Fruit fly (Drosophila melanogaster): ENCODE measurements around the gene dpr11.

Gene dpr11

DNA sequence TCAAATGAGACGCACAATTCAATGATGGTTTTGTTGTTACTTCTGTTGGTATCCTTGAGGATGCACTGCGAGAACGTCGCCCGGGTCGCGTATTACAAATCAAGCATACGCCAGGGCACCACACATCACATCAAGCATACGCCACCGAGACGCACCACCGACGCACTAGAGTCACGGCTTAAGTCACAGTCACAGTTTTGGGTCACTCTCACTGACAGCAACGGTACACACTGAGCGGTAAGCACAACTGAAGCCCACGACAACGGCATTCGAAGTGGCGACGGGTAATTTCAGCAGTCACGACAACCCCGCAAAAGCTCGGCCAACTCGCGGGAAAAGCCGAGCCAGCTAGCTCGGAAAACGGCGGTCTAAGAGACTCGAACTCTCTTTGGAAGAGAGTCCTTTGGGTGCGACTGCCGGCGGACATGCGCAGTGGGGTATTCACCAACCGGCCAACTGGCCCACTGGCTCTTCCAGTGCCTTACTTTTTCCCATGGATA is at the start of gene dpr11:
TSS of gene dpr11 (minus strand) at position 263 of the 500 bp plus-strand sequence.
- no peak for TF ChIP-seq spab (GFP tag; optimal IDR thresholded peaks at IDR 0.05)
- TF ChIP-seq Eip93F (GFP tag; optimal IDR thresholded peaks at IDR 0.05) = no peak
- no peak for TF ChIP-seq Sox102F (GFP tag; optimal IDR thresholded peaks at IDR 0.05)
- no peak for TF ChIP-seq CG31627 (GFP tag; optimal IDR thresholded peaks at IDR 0.05)
- TF ChIP-seq Lpt (GFP tag; optimal IDR thresholded peaks at IDR 0.05) = no peak
- no peak for TF ChIP-seq Smox (GFP tag; optimal IDR thresholded peaks at IDR 0.05)
- TF ChIP-seq dsx (GFP tag; optimal IDR thresholded peaks at IDR 0.05; ENCODE audit: poor library complexity, severe bottlenecking) = no peak
- no peak for TF ChIP-seq CG10631 (GFP tag; optimal IDR thresholded peaks at IDR 0.05)
- no peak for TF ChIP-seq CG15336 (GFP tag; IDR thresholded peaks at IDR 0.05)
- no peak for TF ChIP-seq cyc (GFP tag; optimal IDR thresholded peaks at IDR 0.05)
- TF ChIP-seq CG3032 (tag; optimal IDR thresholded peaks at IDR 0.05) = no peak
- TF ChIP-seq acj6 (GFP tag; optimal IDR thresholded peaks at IDR 0.05) = no peak
- no peak for TF ChIP-seq pdm3 (GFP tag; optimal IDR thresholded peaks at IDR 0.05)
- TF ChIP-seq CG16779 (tag; optimal IDR thresholded peaks at IDR 0.05) = no peak
- TF ChIP-seq CG4318 (GFP tag; optimal IDR thresholded peaks at IDR 0.05) = no peak
- no peak for TF ChIP-seq Ets96B (tag; optimal IDR thresholded peaks at IDR 0.05)
- TF ChIP-seq CG6854 (GFP tag; optimal IDR thresholded peaks at IDR 0.05) = no peak
- TF ChIP-seq ss (GFP tag; optimal IDR thresholded peaks at IDR 0.05) = no peak

DNA sequence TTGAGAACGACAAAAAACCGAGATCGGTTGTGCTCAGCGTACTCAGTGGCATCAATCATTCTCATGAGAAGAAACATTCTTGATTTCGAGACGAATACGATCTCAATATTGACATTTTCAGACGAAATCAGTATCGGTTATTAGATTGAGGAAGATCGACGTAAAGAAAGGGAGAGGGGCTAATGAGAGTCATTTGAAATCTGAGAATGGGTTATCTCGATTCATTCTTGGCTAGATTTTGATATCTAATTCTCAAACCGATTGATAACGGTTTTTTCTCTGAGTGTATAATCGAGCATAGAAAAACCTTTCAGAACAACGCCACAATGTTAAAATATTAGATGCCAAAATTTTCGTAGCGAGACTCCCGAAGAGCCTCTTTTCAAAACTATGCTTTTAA is 47.8 kb upstream of the dpr11 start, which contains the start of gene CG31286:
TSS of gene CG31286 (plus strand) at position 301 of the 400 bp plus-strand sequence.
- TF ChIP-seq CG6808 (GFP tag; optimal IDR thresholded peaks at IDR 0.05) (no peak), net (GFP tag; optimal IDR thresholded peaks at IDR 0.05) (no peak)

DNA sequence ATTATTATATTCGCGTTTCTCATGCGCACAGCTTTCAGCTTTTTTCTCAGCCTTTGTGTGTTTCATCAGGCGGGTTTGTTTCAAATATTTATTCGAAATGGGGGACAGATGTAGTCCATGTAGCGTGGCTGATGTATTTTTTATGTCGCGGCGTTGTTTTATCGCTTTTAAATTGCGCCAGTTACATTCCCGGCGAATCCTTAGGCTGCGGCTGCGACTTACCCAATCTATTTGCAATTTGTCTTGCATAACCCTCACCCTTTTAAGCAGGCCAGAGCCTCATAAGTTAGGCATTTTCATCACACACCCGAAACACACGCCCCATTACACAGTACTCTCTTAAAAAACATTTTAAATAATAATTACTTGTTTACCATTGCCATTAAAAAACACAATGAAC is 36.7 kb upstream of the dpr11 start, which contains the start of gene sunz:
TSS of gene sunz (plus strand) at position 301 of the 400 bp plus-strand sequence.
- TF ChIP-seq cyc (GFP tag; optimal IDR thresholded peaks at IDR 0.05) = no peak
- TF ChIP-seq CG8319 (GFP tag; optimal IDR thresholded peaks at IDR 0.05) = no peak
- no peak for TF ChIP-seq CG11294 (GFP tag; IDR thresholded peaks at IDR 0.05)
- no peak for TF ChIP-seq CG34406 (GFP tag; optimal IDR thresholded peaks at IDR 0.05)
- TF ChIP-seq CG15336 (GFP tag; IDR thresholded peaks at IDR 0.05) = no peak
- TF ChIP-seq dac (GFP tag; optimal IDR thresholded peaks at IDR 0.05) = no peak
- TF ChIP-seq pdm3 (GFP tag; optimal IDR thresholded peaks at IDR 0.05) = no peak
- TF ChIP-seq fd85E (GFP tag; optimal IDR thresholded peaks at IDR 0.05) = no peak
- no peak for TF ChIP-seq CG16779 (tag; optimal IDR thresholded peaks at IDR 0.05)
- TF ChIP-seq esn (GFP tag; optimal IDR thresholded peaks at IDR 0.05) = no peak
- no peak for TF ChIP-seq Hr39 (GFP tag; optimal IDR thresholded peaks at IDR 0.05)
- no peak for TF ChIP-seq CG32006 (GFP tag; optimal IDR thresholded peaks at IDR 0.05)
- TF ChIP-seq CG8632 (GFP tag; optimal IDR thresholded peaks at IDR 0.05) = no peak
- no peak for TF ChIP-seq Gug (GFP tag; IDR thresholded peaks at IDR 0.05)

DNA sequence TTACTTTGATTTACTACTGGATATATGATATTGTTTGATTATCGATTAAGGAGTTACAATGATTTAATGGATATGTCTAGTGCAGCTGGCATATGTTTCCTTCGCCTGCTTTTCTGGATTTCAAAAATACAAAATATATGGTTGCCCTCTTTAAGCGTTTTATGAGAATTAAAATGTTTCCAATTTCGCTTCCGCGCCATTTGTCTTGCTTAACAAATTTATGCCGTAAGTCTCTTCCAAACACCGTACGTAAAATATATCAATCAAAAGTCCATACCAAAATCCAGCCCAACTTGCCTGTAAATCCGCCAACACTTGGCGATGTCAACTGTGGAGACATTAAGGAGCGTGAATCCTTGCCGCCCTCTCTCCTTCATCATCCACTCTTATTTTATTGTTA is 36.1 kb upstream of the dpr11 start, which contains the start of gene CG15177:
TSS of gene CG15177 (minus strand) at position 101 of the 400 bp plus-strand sequence.
- TF ChIP-seq CG3032 (tag; optimal IDR thresholded peaks at IDR 0.05) (no peak), Hr38 (GFP tag; optimal IDR thresholded peaks at IDR 0.05) (no peak), svp (GFP tag) (no peak), CG6792 (GFP tag; optimal IDR thresholded peaks at IDR 0.05) (no peak), CG8319 (GFP tag; optimal IDR thresholded peaks at IDR 0.05) (no peak), Ets96B (tag; optimal IDR thresholded peaks at IDR 0.05) (no peak), CG15336 (GFP tag; IDR thresholded peaks at IDR 0.05) (no peak), CG3919 (GFP tag; optimal IDR thresholded peaks at IDR 0.05) (no peak)

DNA sequence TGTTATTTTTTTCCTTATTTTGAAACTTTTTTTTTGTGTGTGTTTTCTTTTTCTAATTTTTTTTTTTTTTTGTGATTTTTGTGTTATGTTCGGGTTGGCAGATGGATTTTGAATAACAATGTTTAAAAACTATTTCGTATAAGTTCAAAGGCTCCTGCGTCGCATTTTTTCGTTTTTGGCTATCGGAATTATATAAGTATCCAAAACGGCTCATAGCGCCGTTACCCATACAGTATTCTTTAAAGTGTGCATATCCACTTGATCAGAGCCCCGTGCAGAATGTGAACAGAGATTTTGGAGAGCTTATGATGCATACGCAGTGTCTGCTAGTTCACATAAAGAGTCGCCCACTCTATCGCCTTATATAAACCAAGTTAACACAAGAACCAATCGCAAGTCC is 34.7 kb upstream of the dpr11 start, which contains the start of gene sowi:
TSS of gene sowi (minus strand) at position 101 of the 400 bp plus-strand sequence.
- TF ChIP-seq Smox (GFP tag; optimal IDR thresholded peaks at IDR 0.05) (no peak), CG11294 (GFP tag; IDR thresholded peaks at IDR 0.05) (no peak), cyc (GFP tag; optimal IDR thresholded peaks at IDR 0.05) (no peak), CG16779 (tag; optimal IDR thresholded peaks at IDR 0.05) (no peak)
